Fruit fly (Drosophila melanogaster) whole organism, prepupa: ENCODE results near the gene Gnf1.

Experiments used
- CG10669 ChIP-seq: fragments of 200-800 bp; sonication (Bioruptor generic); optimal IDR thresholded peaks from 3 replicates; lab custom pipeline; 2018; ENCODE audit warnings: missing biosample characterization, mild to moderate bottlenecking, missing genetic modification characterization, moderate library complexity
- CG11294 ChIP-seq: fragments of 200-800 bp; sonication (Bioruptor generic); IDR thresholded peaks from 2 replicates; pipeline ENCODE4 v1.3.6; 2022; ENCODE audit warnings: missing biosample characterization, missing genetic modification characterization
- CG15336 ChIP-seq: fragments of 200-800 bp; sonication (Bioruptor generic); IDR thresholded peaks from 2 replicates; pipeline ENCODE4 v1.3.6; 2022; ENCODE audit warnings: missing biosample characterization, missing genetic modification characterization
- CG3032 ChIP-seq: fragments of 200-800 bp; optimal IDR thresholded peaks from 2 replicates; lab custom pipeline; 2019; ENCODE audit warnings: missing biosample characterization, mild to moderate bottlenecking, missing genetic modification characterization, moderate library complexity
- CG31627 ChIP-seq: fragments of 200-800 bp; sonication (Bioruptor generic); optimal IDR thresholded peaks from 3 replicates; lab custom pipeline; 2016; ENCODE audit warnings: missing biosample characterization, missing genetic modification characterization
- CG32006 ChIP-seq: fragments of 200-800 bp; sonication (Bioruptor generic); optimal IDR thresholded peaks from 3 replicates; lab custom pipeline; 2017; ENCODE audit warnings: missing biosample characterization, mild to moderate bottlenecking, missing genetic modification characterization
- CG34406 ChIP-seq: fragments of 200-800 bp; sonication (Bioruptor generic); optimal IDR thresholded peaks from 3 replicates; lab custom pipeline; 2016; ENCODE audit warnings: missing biosample characterization, missing genetic modification characterization
- CG6163 ChIP-seq: fragments of 200-800 bp; sonication (Bioruptor generic); IDR thresholded peaks from 3 replicates; pipeline ENCODE4 v1.3.6; 2022; ENCODE audit warnings: missing biosample characterization, missing genetic modification characterization
- CG6276 ChIP-seq: fragments of 200-800 bp; sonication (Bioruptor generic); optimal IDR thresholded peaks from 2 replicates; lab custom pipeline; 2017; ENCODE audit warnings: missing biosample characterization, mild to moderate bottlenecking, missing genetic modification characterization
- CG6792 ChIP-seq: fragments of 200-800 bp; sonication (Bioruptor generic); optimal IDR thresholded peaks from 3 replicates; lab custom pipeline; 2016; ENCODE audit warnings: missing biosample characterization, missing genetic modification characterization
- CG6808 ChIP-seq: fragments of 200-800 bp; sonication (Bioruptor generic); optimal IDR thresholded peaks from 3 replicates; lab custom pipeline; 2017; ENCODE audit warnings: missing biosample characterization, missing genetic modification characterization, mild to moderate bottlenecking, moderate library complexity, missing genetic modification reagents
- CG6854 ChIP-seq: fragments of 200-800 bp; sonication (Bioruptor generic); optimal IDR thresholded peaks from 2 replicates; lab custom pipeline; 2017; ENCODE audit warnings: missing biosample characterization, mild to moderate bottlenecking, missing genetic modification characterization
- CG7368 ChIP-seq: fragments of 200-800 bp; sonication (Bioruptor generic); optimal IDR thresholded peaks from 3 replicates; lab custom pipeline; 2016; ENCODE audit warnings: missing biosample characterization, missing genetic modification characterization
- CG8119 ChIP-seq: fragments of 200-800 bp; sonication (Bioruptor generic); IDR thresholded peaks from 3 replicates; pipeline ENCODE4 v1.3.6; 2022; ENCODE audit warnings: missing biosample characterization, missing genetic modification characterization
- CG8319 ChIP-seq: fragments of 200-800 bp; sonication (Bioruptor generic); optimal IDR thresholded peaks from 3 replicates; lab custom pipeline; 2016; ENCODE audit warnings: missing biosample characterization, missing genetic modification characterization
- CG9139 ChIP-seq: fragments of 200-800 bp; sonication (Bioruptor generic); optimal IDR thresholded peaks from 3 replicates; lab custom pipeline; 2017; ENCODE audit warnings: missing biosample characterization, mild to moderate bottlenecking, missing genetic modification characterization
- Eip75B ChIP-seq: fragments of 200-800 bp; sonication (Bioruptor generic); optimal IDR thresholded peaks from 3 replicates; lab custom pipeline; 2016; ENCODE audit warnings: missing biosample characterization, missing genetic modification characterization
- Eip78C ChIP-seq: fragments of 200-800 bp; sonication (Bioruptor generic); peaks from one replicate; lab custom pipeline; 2016; ENCODE audit warnings: missing biosample characterization, missing genetic modification characterization
- Eip93F ChIP-seq: fragments of 200-800 bp; sonication (Bioruptor generic); optimal IDR thresholded peaks from 2 replicates; lab custom pipeline; 2016; ENCODE audit warnings: missing biosample characterization, mild to moderate bottlenecking, missing genetic modification characterization
- Gug ChIP-seq: fragments of 200-800 bp; sonication (Bioruptor generic); IDR thresholded peaks from 2 replicates; pipeline ENCODE4 v1.3.6; 2022; ENCODE audit warnings: missing biosample characterization, missing genetic modification characterization
- Hr38 ChIP-seq: sonication (Bioruptor generic); optimal IDR thresholded peaks from 2 replicates; lab custom pipeline; 2016; ENCODE audit warnings: missing biosample characterization, missing genetic modification characterization
- Hr39 ChIP-seq: fragments of 200-800 bp; sonication (Bioruptor generic); optimal IDR thresholded peaks from 2 replicates; lab custom pipeline; 2016; ENCODE audit warnings: missing biosample characterization, missing genetic modification characterization
- Hr4 ChIP-seq: fragments of 200-800 bp; sonication (Bioruptor generic); optimal IDR thresholded peaks from 3 replicates; lab custom pipeline; 2016; ENCODE audit warnings: missing biosample characterization, missing genetic modification characterization
- Lpt ChIP-seq: fragments of 200-800 bp; sonication (Bioruptor generic); optimal IDR thresholded peaks from 3 replicates; lab custom pipeline; 2016; ENCODE audit warnings: missing biosample characterization, missing genetic modification characterization
- Met ChIP-seq: fragments of 200-800 bp; sonication (Bioruptor generic); optimal IDR thresholded peaks from 3 replicates; lab custom pipeline; 2016; ENCODE audit warnings: missing biosample characterization, missing genetic modification characterization
- OdsH ChIP-seq: fragments of 200-800 bp; sonication (Bioruptor generic); optimal IDR thresholded peaks from 3 replicates; lab custom pipeline; 2016; ENCODE audit warnings: missing biosample characterization, missing genetic modification characterization
- Smox ChIP-seq: fragments of 200-800 bp; sonication (Bioruptor generic); optimal IDR thresholded peaks from 3 replicates; lab custom pipeline; 2016; ENCODE audit warnings: missing biosample characterization, missing genetic modification characterization
- Sox102F ChIP-seq: fragments of 200-800 bp; sonication (Bioruptor generic); optimal IDR thresholded peaks from 2 replicates; lab custom pipeline; 2016; ENCODE audit warnings: missing biosample characterization, mild to moderate bottlenecking, missing genetic modification characterization
- Sox14 ChIP-seq: fragments of 200-800 bp; sonication (Bioruptor generic); optimal IDR thresholded peaks from 3 replicates; lab custom pipeline; 2016; ENCODE audit warnings: missing biosample characterization, missing genetic modification characterization
- Sox15 ChIP-seq: fragments of 200-800 bp; sonication (Bioruptor generic); optimal IDR thresholded peaks from 3 replicates; lab custom pipeline; 2016; ENCODE audit warnings: missing biosample characterization, missing genetic modification characterization
- achi ChIP-seq: fragments of 200-800 bp; sonication (Bioruptor generic); optimal IDR thresholded peaks from 3 replicates; lab custom pipeline; 2016; ENCODE audit warnings: missing biosample characterization, missing genetic modification characterization
- acj6 ChIP-seq: fragments of 200-800 bp; sonication (Bioruptor generic); optimal IDR thresholded peaks from 3 replicates; lab custom pipeline; 2016; ENCODE audit warnings: missing biosample characterization, missing genetic modification characterization
- cyc ChIP-seq: fragments of 200-800 bp; sonication (Bioruptor generic); optimal IDR thresholded peaks from 3 replicates; lab custom pipeline; 2016; ENCODE audit warnings: missing biosample characterization, missing genetic modification characterization
- dac ChIP-seq: fragments of 200-800 bp; sonication (Bioruptor generic); optimal IDR thresholded peaks from 2 replicates; lab custom pipeline; 2017; ENCODE audit warnings: missing biosample characterization, mild to moderate bottlenecking, missing genetic modification characterization
- eg ChIP-seq: fragments of 200-800 bp; sonication (Bioruptor generic); IDR thresholded peaks from 3 replicates; pipeline ENCODE4 v1.3.6; 2022; ENCODE audit warnings: missing biosample characterization, missing genetic modification characterization
- esn ChIP-seq: fragments of 200-800 bp; sonication (Bioruptor generic); optimal IDR thresholded peaks from 2 replicates; lab custom pipeline; 2016; ENCODE audit warnings: missing biosample characterization, mild to moderate bottlenecking, missing genetic modification characterization, moderate library complexity
- fd59A ChIP-seq: fragments of 200-800 bp; sonication (Bioruptor generic); optimal IDR thresholded peaks from 2 replicates; lab custom pipeline; 2017; ENCODE audit warnings: missing biosample characterization, mild to moderate bottlenecking, missing genetic modification characterization, missing genetic modification reagents
- fd85E ChIP-seq: fragments of 200-800 bp; sonication (Bioruptor generic); optimal IDR thresholded peaks from 3 replicates; lab custom pipeline; 2016; ENCODE audit warnings: missing biosample characterization, missing genetic modification characterization
- fkh ChIP-seq: fragments of 200-800 bp; sonication (Bioruptor generic); optimal IDR thresholded peaks from 3 replicates; lab custom pipeline; 2017; ENCODE audit warnings: missing biosample characterization, mild to moderate bottlenecking, missing genetic modification characterization, moderate library complexity
- lz ChIP-seq: fragments of 200-800 bp; sonication (Bioruptor generic); optimal IDR thresholded peaks from 3 replicates; lab custom pipeline; 2016; ENCODE audit warnings: missing biosample characterization, missing genetic modification characterization
- net ChIP-seq: fragments of 200-800 bp; sonication (Bioruptor generic); optimal IDR thresholded peaks from 3 replicates; lab custom pipeline; 2016; ENCODE audit warnings: missing biosample characterization, missing genetic modification characterization
- pdm3 ChIP-seq: fragments of 200-800 bp; sonication (Bioruptor generic); optimal IDR thresholded peaks from 3 replicates; lab custom pipeline; 2016; ENCODE audit warnings: missing biosample characterization, missing genetic modification characterization
- spab ChIP-seq: fragments of 200-800 bp; sonication (Bioruptor generic); optimal IDR thresholded peaks from 2 replicates; lab custom pipeline; 2017; ENCODE audit warnings: missing biosample characterization, mild to moderate bottlenecking, missing genetic modification characterization, missing genetic modification reagents
- ss ChIP-seq, 2 experiments: fragments of 200-800 bp; sonication (Bioruptor generic); optimal IDR thresholded peaks; 2 replicates in 1 of 2; 3 replicates in 1 of 2; lab custom pipeline; 2017 to 2018; ENCODE audit warnings: mild to moderate bottlenecking in 2 of 2, missing biosample characterization in 2 of 2, missing genetic modification characterization in 2 of 2, moderate library complexity in 1 of 2
- svp ChIP-seq: fragments of 200-800 bp; sonication (Bioruptor generic); peaks from one replicate; lab custom pipeline; 2016; ENCODE audit warnings: missing biosample characterization, missing genetic modification characterization
- vri ChIP-seq: fragments of 200-800 bp; sonication (Bioruptor generic); optimal IDR thresholded peaks from 3 replicates; lab custom pipeline; 2016; ENCODE audit warnings: missing biosample characterization, mild to moderate bottlenecking, missing genetic modification characterization

Gene Gnf1

DNA sequence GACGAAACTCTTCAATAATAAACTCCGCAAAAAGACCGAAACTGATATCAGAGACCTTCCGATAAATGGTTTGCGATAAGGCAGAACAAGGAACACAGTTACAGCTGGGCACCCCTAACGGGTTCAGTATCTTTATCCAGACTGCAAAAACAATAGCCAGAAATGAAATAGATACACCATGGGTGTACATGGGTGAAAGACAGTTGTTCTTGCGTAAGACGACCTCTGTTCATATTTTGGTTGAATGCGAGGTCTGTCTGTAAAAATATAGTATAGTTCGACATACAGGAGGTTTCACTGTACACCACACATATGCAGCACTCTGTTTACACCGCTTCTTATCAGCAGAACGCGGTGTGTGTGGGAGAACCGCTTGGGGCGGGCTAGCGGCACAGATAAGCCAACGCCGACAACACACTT is 5.7 kb downstream of the Gnf1 start (continued):
- TF ChIP-seq cyc (GFP tag; lab: Kevin White, UChicago) (peak; percentile 76), CG31627 (GFP tag; lab: Kevin White, UChicago) (peak; percentile 83), svp (peak; percentile 97), fd85E (GFP tag; lab: Kevin White, UChicago) (peak; percentile 22), Hr4 (GFP tag; lab: Kevin White, UChicago) (peak; percentile 60), Lpt (GFP tag; lab: Kevin White, UChicago) (peak; percentile 26), fkh (GFP tag; lab: Kevin White, UChicago) (peak; percentile 94), CG15336 (GFP tag; lab: Robert Waterston, UW) (peak; percentile 51), CG6276 (GFP tag; lab: Kevin White, UChicago) (no peak)

DNA sequence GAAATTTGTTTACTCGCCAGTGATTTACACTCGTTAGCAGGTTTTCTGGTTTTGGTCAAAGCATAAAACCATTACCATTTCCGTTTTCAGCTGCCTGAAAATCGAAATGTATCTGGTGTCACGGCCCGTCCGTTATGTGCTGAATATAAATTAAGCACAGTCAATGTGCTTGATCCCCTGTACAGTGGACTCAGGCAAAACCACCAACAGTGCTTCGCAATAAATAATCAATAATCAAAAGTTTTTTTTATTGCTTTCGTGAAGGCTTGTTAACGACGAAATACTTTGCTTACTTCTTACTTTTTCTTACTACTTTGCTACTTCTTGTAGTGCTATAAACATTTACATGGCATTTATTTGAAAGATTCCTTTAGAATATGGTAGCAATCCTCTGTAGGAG is 6.8 kb downstream of the Gnf1 start:
- TF ChIP-seq CG15336 (GFP tag; lab: Robert Waterston, UW) (peak; percentile 30; the same call in 1 of the 2 replicates), net (GFP tag; lab: Kevin White, UChicago) (peak; percentile 7), acj6 (peak; percentile 35), CG9139 (GFP tag; lab: Kevin White, UChicago) (no peak), CG7368 (GFP tag; lab: Kevin White, UChicago) (no peak), lz (GFP tag; lab: Kevin White, UChicago) (peak; percentile 15), CG8119 (0 out of 3 replicates have a peak, but pooled peaks have one; percentile 22), Eip93F (GFP tag; lab: Kevin White, UChicago) (no peak), CG11294 (GFP tag; lab: Robert Waterston, UW) (0 out of 2 replicates have a peak, but pooled peaks have one; percentile 17), Met (peak; percentile 22), cyc (GFP tag; lab: Kevin White, UChicago) (peak; percentile 5), dac (GFP tag; lab: Kevin White, UChicago) (no peak), Eip78C (peak; percentile 66), Hr38 (GFP tag; lab: Kevin White, UChicago) (no peak), Hr39 (GFP tag; lab: Kevin White, UChicago) (peak; percentile 37), OdsH (GFP tag; lab: Kevin White, UChicago) (peak; percentile 16), svp (peak; percentile 87), CG3032 (tag; lab: Kevin White, UChicago) (no peak), CG8319 (GFP tag; lab: Kevin White, UChicago) (no peak), Sox14 (GFP tag; lab: Kevin White, UChicago) (peak; percentile 20), CG6808 (GFP tag; lab: Kevin White, UChicago) (no peak), Hr4 (GFP tag; lab: Kevin White, UChicago) (peak; percentile 38), CG32006 (GFP tag; lab: Kevin White, UChicago) (peak; percentile 51), esn (GFP tag; lab: Kevin White, UChicago) (peak; percentile 47), CG31627 (GFP tag; lab: Kevin White, UChicago) (peak; percentile 15), Sox102F (GFP tag; lab: Kevin White, UChicago) (peak; percentile 27), Eip75B (GFP tag; lab: Kevin White, UChicago) (peak; percentile 8), CG6163 (GFP tag; lab: Robert Waterston, UW) (0 out of 3 replicates have a peak, but pooled peaks have one; percentile 13), achi (GFP tag; lab: Kevin White, UChicago) (peak; percentile 12), vri (GFP tag; lab: Kevin White, UChicago) (no peak)

DNA sequence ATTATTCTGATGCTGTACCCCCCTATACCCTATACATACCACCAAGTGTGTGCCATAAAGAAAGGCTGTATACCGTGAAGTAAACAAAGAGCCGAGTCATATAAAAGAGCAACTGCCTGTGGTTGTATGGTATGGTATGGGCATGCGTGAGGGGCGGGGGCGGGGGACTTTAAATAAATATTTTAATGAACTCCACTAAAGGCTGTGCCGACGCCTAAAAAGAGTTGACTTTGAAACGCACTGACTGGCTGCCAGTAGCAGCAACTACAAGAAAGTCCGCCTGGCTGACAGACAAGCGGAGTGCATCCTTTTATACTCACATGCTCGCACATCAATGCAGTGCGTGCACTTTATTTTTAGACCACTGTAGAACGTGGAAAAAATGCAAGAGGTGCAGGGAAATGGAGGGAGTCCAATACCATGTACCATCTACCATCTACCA is 8.0 kb downstream of the Gnf1 start:
- TF ChIP-seq svp (peak; percentile 45), CG10669 (GFP tag; lab: Kevin White, UChicago) (no peak), Smox (GFP tag; lab: Kevin White, UChicago) (no peak), CG8119 (no peak), Hr38 (GFP tag; lab: Kevin White, UChicago) (no peak), spab (GFP tag; lab: Kevin White, UChicago) (no peak), acj6 (no peak), Gug (GFP tag; lab: Robert Waterston, UW) (no peak), Met (no peak), CG6854 (GFP tag; lab: Kevin White, UChicago) (no peak), CG31627 (GFP tag; lab: Kevin White, UChicago) (no peak), CG6808 (GFP tag; lab: Kevin White, UChicago) (peak; percentile 20), eg (GFP tag; lab: Robert Waterston, UW) (no peak), CG9139 (GFP tag; lab: Kevin White, UChicago) (peak; percentile 48), Sox15 (GFP tag; lab: Kevin White, UChicago) (no peak), fd59A (GFP tag; lab: Kevin White, UChicago) (no peak), vri (GFP tag; lab: Kevin White, UChicago) (no peak), fkh (GFP tag; lab: Kevin White, UChicago) (peak; percentile 38), Lpt (GFP tag; lab: Kevin White, UChicago) (peak; percentile 34), CG32006 (GFP tag; lab: Kevin White, UChicago) (no peak), pdm3 (GFP tag; lab: Kevin White, UChicago) (no peak), CG34406 (GFP tag; lab: Kevin White, UChicago) (no peak), net (GFP tag; lab: Kevin White, UChicago) (peak; percentile 31), CG6792 (no peak), ss (GFP tag; optimal IDR thresholded peaks at IDR 0.05; lab: Kevin White, UChicago) (peak in 1 of 2 experiments; percentile 81), CG7368 (GFP tag; lab: Kevin White, UChicago) (no peak)
